Fruit fly (Drosophila melanogaster) whole organism, wandering third instar larva: ENCODE data around the gene CG13605.

ENCODE experiments used
- Abd-B ChIP-seq: fragments of >200 bp; optimal IDR thresholded peaks from 2 replicates; lab custom pipeline; 2017; ENCODE audit warnings: missing biosample characterization, missing genetic modification characterization
- CG32264 ChIP-seq: fragments of 200-800 bp; sonication (Bioruptor generic); optimal IDR thresholded peaks from 2 replicates; lab custom pipeline; 2016; ENCODE audit warnings: missing biosample characterization, missing genetic modification characterization
- CG9705 ChIP-seq: fragments of 200-800 bp; sonication (Bioruptor generic); optimal IDR thresholded peaks from 2 replicates; lab custom pipeline; 2018; ENCODE audit warnings: missing biosample characterization, mild to moderate bottlenecking, missing genetic modification characterization
- CrebA ChIP-seq: fragments of 200-800 bp; sonication (Bioruptor generic); optimal IDR thresholded peaks from 2 replicates; lab custom pipeline; 2016; ENCODE audit warnings: missing biosample characterization, mild to moderate bottlenecking, missing genetic modification characterization, borderline replicate concordance
- Dfd ChIP-seq: fragments of >200 bp; optimal IDR thresholded peaks from 2 replicates; lab custom pipeline; 2017; ENCODE audit warnings: missing biosample characterization, missing genetic modification characterization
- Dif ChIP-seq: fragments of 200-275, 200-300 bp; sonication (Bioruptor generic); optimal IDR thresholded peaks from 2 replicates; lab custom pipeline; 2018; ENCODE audit warnings: missing biosample characterization, missing genetic modification characterization; ENCODE audit not compliant: partially characterized antibody
- GATAd ChIP-seq: sonication (Bioruptor generic); optimal IDR thresholded peaks from 2 replicates; lab custom pipeline; 2016; ENCODE audit warnings: missing biosample characterization, missing genetic modification characterization
- HLH106 ChIP-seq: fragments of 200-800 bp; optimal IDR thresholded peaks from 3 replicates; lab custom pipeline; 2019; ENCODE audit warnings: missing biosample characterization, mild to moderate bottlenecking, missing genetic modification characterization, moderate library complexity
- Hnf4 ChIP-seq: fragments of 200-800 bp; sonication (Bioruptor generic); optimal IDR thresholded peaks from 2 replicates; lab custom pipeline; 2016; ENCODE audit warnings: missing biosample characterization, mild to moderate bottlenecking, missing genetic modification characterization
- Hr78 ChIP-seq: fragments of >200 bp; optimal IDR thresholded peaks from 2 replicates; lab custom pipeline; 2017; ENCODE audit warnings: missing biosample characterization, missing genetic modification characterization
- Hr83 ChIP-seq: fragments of 200-300 bp; sonication (Bioruptor generic); optimal IDR thresholded peaks from 2 replicates; lab custom pipeline; 2016; ENCODE audit warnings: missing biosample characterization, mild to moderate bottlenecking, missing genetic modification characterization, moderate library complexity; ENCODE audit not compliant: poor library complexity, severe bottlenecking
- Jra ChIP-seq: sonication (Bioruptor generic); optimal IDR thresholded peaks from 2 replicates; lab custom pipeline; 2016; ENCODE audit warnings: missing biosample characterization, missing genetic modification characterization
- Mio ChIP-seq: sonication (Bioruptor generic); optimal IDR thresholded peaks from 2 replicates; lab custom pipeline; 2016; ENCODE audit warnings: missing biosample characterization, missing genetic modification characterization
- Myc ChIP-seq: fragments of >200 bp; optimal IDR thresholded peaks from 2 replicates; lab custom pipeline; 2017
- N ChIP-seq: fragments of >200 bp; optimal IDR thresholded peaks from 2 replicates; lab custom pipeline; 2018; ENCODE audit warnings: missing biosample characterization, missing external identifiers, missing genetic modification characterization
- OdsH ChIP-seq: fragments of 200-800 bp; sonication (Bioruptor generic); optimal IDR thresholded peaks from 2 replicates; lab custom pipeline; 2016; ENCODE audit warnings: missing biosample characterization, mild to moderate bottlenecking, missing genetic modification characterization
- Rel ChIP-seq, 2 experiments: fragments of 200-800 bp; sonication (Bioruptor generic) in 1 of 2; optimal IDR thresholded peaks; 2 replicates in 1 of 2; 3 replicates in 1 of 2; lab custom pipeline; 2016 to 2019; ENCODE audit warnings: mild to moderate bottlenecking in 2 of 2, missing biosample characterization in 2 of 2, missing genetic modification characterization in 2 of 2, moderate library complexity in 1 of 2
- Sp1 ChIP-seq: fragments of 200-800 bp; sonication (Bioruptor generic); optimal IDR thresholded peaks from 3 replicates; lab custom pipeline; 2019; ENCODE audit warnings: missing biosample characterization, mild to moderate bottlenecking, missing genetic modification characterization, moderate library complexity
- Vsx2 ChIP-seq: fragments of 200-300, 225-300 bp; sonication (Bioruptor generic); optimal IDR thresholded peaks from 2 replicates; lab custom pipeline; 2018; ENCODE audit warnings: missing biosample characterization, missing genetic modification characterization; ENCODE audit not compliant: partially characterized antibody
- br ChIP-seq: fragments of 200-800 bp; sonication (Bioruptor generic); optimal IDR thresholded peaks from 2 replicates; lab custom pipeline; 2016; ENCODE audit warnings: missing biosample characterization, missing genetic modification characterization
- brk ChIP-seq: fragments of 200-800 bp; sonication (Bioruptor generic); optimal IDR thresholded peaks from 2 replicates; lab custom pipeline; 2016; ENCODE audit warnings: missing biosample characterization, mild to moderate bottlenecking, missing genetic modification characterization
- dl ChIP-seq, 2 experiments: fragments of 175-275, 200-275 bp in 1 of 2; fragments of 200-275 bp in 1 of 2; sonication (Bioruptor generic); optimal IDR thresholded peaks; lab custom pipeline; 2018; ENCODE audit warnings: mild to moderate bottlenecking in 2 of 2, missing biosample characterization in 2 of 2, missing genetic modification characterization in 2 of 2, moderate library complexity in 2 of 2; ENCODE audit not compliant: partially characterized antibody in 2 of 2, insufficient read depth in 1 of 2
- dmrt93B ChIP-seq: fragments of 200-800 bp; sonication (Bioruptor generic); optimal IDR thresholded peaks from 2 replicates; lab custom pipeline; 2018; ENCODE audit warnings: missing biosample characterization, mild to moderate bottlenecking, missing genetic modification characterization
- dsf ChIP-seq: sonication (Bioruptor generic); optimal IDR thresholded peaks from 2 replicates; lab custom pipeline; 2016; ENCODE audit warnings: missing biosample characterization, missing genetic modification characterization, borderline replicate concordance
- ey ChIP-seq: fragments of 200-800 bp; sonication (Bioruptor generic); optimal IDR thresholded peaks from 2 replicates; lab custom pipeline; 2016; ENCODE audit warnings: missing biosample characterization, missing genetic modification characterization
- foxo ChIP-seq, 2 experiments: fragments of 200-800 bp; sonication (Bioruptor generic); optimal IDR thresholded peaks; 2 replicates in 1 of 2; 3 replicates in 1 of 2; lab custom pipeline; 2016 to 2017; ENCODE audit warnings: missing biosample characterization in 2 of 2, missing genetic modification characterization in 2 of 2
- fru ChIP-seq: fragments of 200-800 bp; sonication (Bioruptor generic); optimal IDR thresholded peaks from 3 replicates; lab custom pipeline; 2016; ENCODE audit warnings: missing biosample characterization, mild to moderate bottlenecking, missing genetic modification characterization
- h ChIP-seq: fragments of 200-800 bp; sonication (Bioruptor generic); optimal IDR thresholded peaks from 3 replicates; lab custom pipeline; 2016; ENCODE audit warnings: missing biosample characterization, mild to moderate bottlenecking, missing genetic modification characterization
- jim ChIP-seq: fragments of 175-275, 200-325 bp; sonication (Bioruptor generic); optimal IDR thresholded peaks from 2 replicates; lab custom pipeline; 2016; ENCODE audit warnings: missing biosample characterization, mild to moderate bottlenecking, missing genetic modification characterization
- lola ChIP-seq: fragments of >200 bp; optimal IDR thresholded peaks from 2 replicates; lab custom pipeline; 2017; ENCODE audit warnings: missing biosample characterization, missing genetic modification characterization
- pan ChIP-seq: fragments of >200 bp; optimal IDR thresholded peaks from 2 replicates; lab custom pipeline; 2017
- psq ChIP-seq: fragments of 200-800 bp; sonication (Bioruptor generic); optimal IDR thresholded peaks from 3 replicates; lab custom pipeline; 2017; ENCODE audit warnings: missing biosample characterization, mild to moderate bottlenecking, missing genetic modification characterization, moderate library complexity
- rgr ChIP-seq: fragments of 200-800 bp; sonication (Bioruptor generic); optimal IDR thresholded peaks from 3 replicates; lab custom pipeline; 2016; ENCODE audit warnings: missing biosample characterization, mild to moderate bottlenecking, missing genetic modification characterization
- sage ChIP-seq: fragments of 200-800 bp; sonication (Bioruptor generic); optimal IDR thresholded peaks from 2 replicates; lab custom pipeline; 2016; ENCODE audit warnings: missing biosample characterization, mild to moderate bottlenecking, missing genetic modification characterization
- sv ChIP-seq: fragments of 200-800 bp; sonication (Bioruptor generic); optimal IDR thresholded peaks from 3 replicates; lab custom pipeline; 2016; ENCODE audit warnings: missing biosample characterization, missing genetic modification characterization
- tai ChIP-seq: sonication (Bioruptor generic); optimal IDR thresholded peaks from 2 replicates; lab custom pipeline; 2016; ENCODE audit warnings: missing biosample characterization, missing genetic modification characterization
- usp ChIP-seq: fragments of >200 bp; optimal IDR thresholded peaks from 2 replicates; lab custom pipeline; 2017; ENCODE audit warnings: missing biosample characterization, missing genetic modification characterization
- woc ChIP-seq: sonication (Bioruptor generic); optimal IDR thresholded peaks from 2 replicates; lab custom pipeline; 2016; ENCODE audit warnings: missing biosample characterization, mild to moderate bottlenecking, missing genetic modification characterization

Gene CG13605

DNA sequence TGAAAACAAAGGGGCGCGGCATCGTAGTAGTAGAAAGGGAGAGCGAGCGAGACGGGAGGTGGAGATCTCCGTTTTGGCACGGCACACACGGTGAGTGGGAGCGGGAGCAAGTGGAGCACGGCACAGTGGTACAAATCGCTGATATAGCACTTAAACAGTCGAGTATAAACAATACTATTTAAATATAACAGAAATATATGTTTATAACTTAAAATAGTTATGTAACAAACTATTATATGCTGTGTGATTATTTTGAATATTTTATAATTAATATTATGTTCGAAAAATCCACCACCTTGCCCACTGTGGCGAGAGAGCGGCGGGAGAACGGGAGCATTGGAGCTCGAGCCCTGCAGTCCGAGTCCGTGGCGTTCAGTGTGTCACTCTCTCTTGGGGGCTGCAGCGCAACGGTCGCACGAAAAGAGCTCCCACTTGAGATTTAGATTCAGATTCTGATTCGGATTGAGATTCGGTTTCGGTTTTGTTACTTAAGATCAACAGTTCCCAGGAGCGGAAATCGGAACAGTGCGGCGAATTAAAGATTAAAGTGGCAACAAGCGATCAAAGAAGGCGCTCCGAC, 28.9 kb upstream of the CG13605 start, which contains the start of gene Kal1:
Kal1 (plus strand) TSS at position 383 of the 580 bp plus-strand sequence.
- TF ChIP-seq dmrt93B (GFP tag; lab: Kevin White, UChicago) (peak; percentile 94), Abd-B (GFP tag; lab: Kevin White, UChicago) (no peak), brk (GFP tag; lab: Kevin White, UChicago) (peak; percentile 96), OdsH (peak; percentile 98), sage (GFP tag; lab: Kevin White, UChicago) (peak; percentile 95), rgr (GFP tag; lab: Kevin White, UChicago) (peak; percentile 98), Hr78 (GFP tag; lab: Kevin White, UChicago) (no peak), psq (GFP tag; lab: Kevin White, UChicago) (peak; percentile 96), Myc (lab: Kevin White, UChicago) (no peak), ey (GFP tag; lab: Kevin White, UChicago) (peak; percentile 90), pan (lab: Kevin White, UChicago) (no peak), CrebA (no peak), dl (GFP tag; optimal IDR thresholded peaks at IDR 0.05; lab: Kevin White, UChicago; ENCODE audit: insufficient read depth in 1 of 2, partially characterized antibody in 2 of 2) (peak in 1 of 2 experiments; percentile 50), N (no peak), HLH106 (tag; lab: Kevin White, UChicago) (peak; percentile 98), lola (no peak), fru (peak; percentile 96), CG9705 (peak; percentile 91), CG32264 (GFP tag; lab: Kevin White, UChicago) (peak; percentile 84), woc (peak; percentile 85), dsf (peak; percentile 72), tai (GFP tag; lab: Kevin White, UChicago) (no peak), jim (no peak), foxo (GFP tag; optimal IDR thresholded peaks at IDR 0.05; lab: Kevin White, UChicago) (peak; percentile 7 to 98), Hr83 (GFP tag; lab: Kevin White, UChicago) (no peak), Mio (GFP tag; lab: Kevin White, UChicago) (peak; percentile 60), Sp1 (GFP tag; lab: Kevin White, UChicago) (peak; percentile 99), Dfd (GFP tag; lab: Kevin White, UChicago) (no peak), Vsx2 (GFP tag; lab: Kevin White, UChicago) (no peak), Dif (GFP tag; lab: Kevin White, UChicago) (peak; percentile 55), sv (peak; percentile 65), Jra (GFP tag; lab: Kevin White, UChicago) (peak; percentile 80), Rel (GFP tag; optimal IDR thresholded peaks at IDR 0.05; lab: Kevin White, UChicago) (peak; percentile 98), Rel (tag; optimal IDR thresholded peaks at IDR 0.05; lab: Kevin White, UChicago) (peak; percentile 88), Hnf4 (GFP tag; lab: Kevin White, UChicago) (peak; percentile 93), GATAd (GFP tag; lab: Kevin White, UChicago) (no peak), usp (GFP tag; lab: Kevin White, UChicago) (no peak), h (peak; percentile 98), br (peak; percentile 93)

dm6 chr3R:24139646-24140130, 27.5 kb upstream of the CG13605 start:
- TF ChIP-seq dmrt93B (GFP tag; lab: Kevin White, UChicago) (no peak), Rel (GFP tag; optimal IDR thresholded peaks at IDR 0.05; lab: Kevin White, UChicago) (no peak), Rel (tag; optimal IDR thresholded peaks at IDR 0.05; lab: Kevin White, UChicago) (peak; percentile 92)
- TF ChIP-seq, all 38 proteins: peak for 1
